Worm (Caenorhabditis elegans) whole organism, young adult: ENCODE measurements around the gene C10G8.2.

Experiments used
- Y79H2A.3 ChIP-seq: fragments of 200-800 bp; sonication (Bioruptor generic); conservative IDR thresholded peaks from 2 replicates; pipeline ENCODE4 v1.3.6; 2022; ENCODE audit warnings: missing genetic modification reagents, missing genetic modification characterization, missing compliant biosample characterization
- ccch-3 ChIP-seq: fragments of 200-800 bp; sonication (Bioruptor generic); optimal IDR thresholded peaks from 2 replicates; lab custom pipeline; 2018; ENCODE audit warnings: mild to moderate bottlenecking, missing genetic modification characterization, missing compliant biosample characterization
- him-1 ChIP-seq: sonication (generic microtip); optimal IDR thresholded peaks from 2 replicates; lab custom pipeline; 2016; ENCODE audit warnings: missing genotype, missing genetic modification reagents, missing genetic modification characterization, missing compliant biosample characterization
- nhr-27 ChIP-seq: fragments of 200-800 bp; sonication (Bioruptor generic); optimal IDR thresholded peaks from 2 replicates; lab custom pipeline; 2018; ENCODE audit warnings: mild to moderate bottlenecking, missing genetic modification characterization, moderate library complexity, missing compliant biosample characterization
- tbp1 ChIP-seq: fragments of 200-800 bp; sonication (Bioruptor generic); optimal IDR thresholded peaks from 2 replicates; lab custom pipeline; 2018; ENCODE audit warnings: mild to moderate bottlenecking, missing genetic modification characterization, missing compliant biosample characterization

DNA sequence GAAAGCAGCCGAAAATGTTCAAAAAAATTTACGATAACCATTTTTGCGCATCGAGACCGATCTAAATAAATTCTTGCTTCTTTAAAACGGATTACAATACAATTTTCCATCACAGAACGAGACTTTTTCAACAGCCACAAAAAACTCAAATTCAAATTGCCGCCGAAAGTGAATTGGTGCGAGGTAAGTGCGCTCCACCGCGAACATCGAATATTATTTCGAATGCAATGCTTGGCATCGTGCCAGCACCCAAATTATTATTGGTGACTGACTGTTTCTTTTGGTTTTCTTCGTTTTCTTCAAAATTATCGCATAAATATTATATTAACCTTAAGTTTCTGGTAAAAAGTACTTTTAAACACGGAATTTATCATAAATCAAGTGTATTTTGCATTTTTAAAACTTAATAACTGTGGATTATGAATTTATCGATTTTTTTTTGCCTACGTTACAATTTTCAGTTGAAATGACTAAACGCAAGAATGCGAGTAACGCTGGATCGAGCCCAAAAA is 45.1 kb upstream of the C10G8.2 start, which contains the start of gene penr-1:
- TF ChIP-seq tbp1 (GFP tag; lab: Kevin White, UChicago) = no peak
- TF ChIP-seq Y79H2A.3 (GFP tag; lab: Robert Waterston, UW) = no peak
- TF ChIP-seq him-1 (tag; lab: Kevin White, UChicago) = no peak
- TF ChIP-seq ccch-3 = no peak
- TF ChIP-seq nhr-27 = no peak
